Worm (Caenorhabditis elegans): ENCODE data around the gene sir-2.3.

The sir-2.3 gene

ce11 chrX:13358573-13358972 is 27.1 kb downstream of the sir-2.3 start (continued):
- peak; percentile 98 for TF ChIP-seq nhr-48 (tag; optimal IDR thresholded peaks at IDR 0.05)
- no peak for TF ChIP-seq F10B5.3 (tag; optimal IDR thresholded peaks at IDR 0.05)
- TF ChIP-seq mxl-2 (GFP tag; conservative IDR thresholded peaks at IDR 0.05): peak; percentile 99
- TF ChIP-seq zip-11 (GFP tag; IDR thresholded peaks at IDR 0.05): no peak
- TF ChIP-seq nhr-102 (tag; optimal IDR thresholded peaks at IDR 0.05): peak; percentile 83
- peak; percentile 78 for TF ChIP-seq duxl-1 (tag; optimal IDR thresholded peaks at IDR 0.05; ENCODE audit: poor library complexity)
- no peak for TF ChIP-seq zag-1 (tag; optimal IDR thresholded peaks at IDR 0.05)
- TF ChIP-seq sdz-12 (GFP tag; optimal IDR thresholded peaks at IDR 0.05): no peak
- no peak for TF ChIP-seq dmd-8 (GFP tag; IDR thresholded peaks at IDR 0.05)
- TF ChIP-seq ceh-44 (GFP tag; IDR thresholded peaks at IDR 0.05): no peak
- TF ChIP-seq unc-62 (GFP tag; optimal IDR thresholded peaks at IDR 0.05 in 1 of 2): peak in 1 of 2 experiments; percentile 98
- no peak for TF ChIP-seq unc-62 (tag; optimal IDR thresholded peaks at IDR 0.05)
- no peak for TF ChIP-seq ceh-28 (tag; optimal IDR thresholded peaks at IDR 0.05)
- TF ChIP-seq nhr-10 (tag; optimal IDR thresholded peaks at IDR 0.05): peak; percentile 94
- no peak for TF ChIP-seq nhr-76 (tag; optimal IDR thresholded peaks at IDR 0.05)
- TF ChIP-seq lin-39 (tag; optimal IDR thresholded peaks at IDR 0.05): no peak
- TF ChIP-seq Y48G9A.11 (GFP tag; IDR thresholded peaks at IDR 0.05): no peak
- 0 out of 2 replicates have a peak, but pooled peaks have one; percentile 34 for TF ChIP-seq madf-9 (GFP tag; conservative IDR thresholded peaks at IDR 0.05)
- TF ChIP-seq tra-1 (GFP tag; IDR thresholded peaks at IDR 0.05): peak; percentile 94
- no peak for TF ChIP-seq D1046.2 (GFP tag; IDR thresholded peaks at IDR 0.05)
- TF ChIP-seq fkh-10 (GFP tag; optimal IDR thresholded peaks at IDR 0.05): peak; percentile 65
- TF ChIP-seq dmd-6 (GFP tag; IDR thresholded peaks at IDR 0.05): peak; percentile 99
- TF ChIP-seq pha-4 (GFP tag; IDR thresholded peaks at IDR 0.05): no peak
- no peak for TF ChIP-seq pha-4 (tag; optimal IDR thresholded peaks at IDR 0.05)
- TF ChIP-seq lsy-2 (tag; optimal IDR thresholded peaks at IDR 0.05): peak; percentile 12 to 73
- peak; percentile 99 for TF ChIP-seq aha-1 (tag)
- TF ChIP-seq php-3 (GFP tag; IDR thresholded peaks at IDR 0.05): peak; percentile 45; the same call in 1 of the 2 replicates
- TF ChIP-seq zip-2 (tag; optimal IDR thresholded peaks at IDR 0.05): peak; percentile 19
- no peak for TF ChIP-seq F49E8.2 (tag; optimal IDR thresholded peaks at IDR 0.05; ENCODE audit: borderline replicate concordance)
- TF ChIP-seq nhr-42 (GFP tag; IDR thresholded peaks at IDR 0.05): peak; percentile 68; the same call in 1 of the 2 replicates
- no peak for TF ChIP-seq lin-38 (GFP tag; IDR thresholded peaks at IDR 0.05)
- TF ChIP-seq mep-1 (tag; optimal IDR thresholded peaks at IDR 0.05): peak; percentile 75

- peak; percentile 67 for TF ChIP-seq dve-1 (tag; optimal IDR thresholded peaks at IDR 0.05; ENCODE audit: insufficient read depth)
- TF ChIP-seq fos-1 (tag; optimal IDR thresholded peaks at IDR 0.05): no peak
- peak; percentile 50; the same call in 1 of the 2 replicates for TF ChIP-seq mdt-29 (GFP tag; IDR thresholded peaks at IDR 0.05)
- TF ChIP-seq nhr-28 (tag; optimal IDR thresholded peaks at IDR 0.05): peak; percentile 18
- TF ChIP-seq egl-43 (GFP tag; IDR thresholded peaks at IDR 0.05): no peak
- peak; percentile 79 for TF ChIP-seq mxl-3 (GFP tag; optimal IDR thresholded peaks at IDR 0.05)
- TF ChIP-seq mxl-2 (GFP tag; conservative IDR thresholded peaks at IDR 0.05): peak; percentile 93
- TF ChIP-seq snpc-4 (tag; optimal IDR thresholded peaks at IDR 0.05): no peak
- no peak for TF ChIP-seq ama-1 (optimal IDR thresholded peaks at IDR 0.05)
- no peak for TF ChIP-seq Y75B8A.6 (GFP tag; IDR thresholded peaks at IDR 0.05)
- TF ChIP-seq arid-1 (GFP tag; conservative IDR thresholded peaks at IDR 0.05): no peak
- peak in 1 of 2 experiments; percentile 23 for TF ChIP-seq mdl-1 (tag; optimal IDR thresholded peaks at IDR 0.05)
- peak in 1 of 2 experiments; percentile 27 for TF ChIP-seq lsy-2 (tag; optimal IDR thresholded peaks at IDR 0.05)
- peak; percentile 84 for TF ChIP-seq dmd-6 (GFP tag; IDR thresholded peaks at IDR 0.05)
- no peak for TF ChIP-seq gei-8 (GFP tag; optimal IDR thresholded peaks at IDR 0.05)
- no peak for TF ChIP-seq madf-5 (GFP tag; IDR thresholded peaks at IDR 0.05)
- peak in 1 of 2 experiments; percentile 91 for TF ChIP-seq hif-1 (tag; optimal IDR thresholded peaks at IDR 0.05)
- 0 out of 2 replicates have a peak, but pooled peaks have one; percentile 23 for TF ChIP-seq tra-1 (GFP tag; IDR thresholded peaks at IDR 0.05)
- TF ChIP-seq hlh-30 (tag; optimal IDR thresholded peaks at IDR 0.05; ENCODE audit: insufficient read depth): peak; percentile 67
- no peak for TF ChIP-seq daf-16 (GFP tag; optimal IDR thresholded peaks at IDR 0.05)
- peak; percentile 72 for TF ChIP-seq daf-16 (tag; optimal IDR thresholded peaks at IDR 0.05)
- TF ChIP-seq nhr-48 (tag; optimal IDR thresholded peaks at IDR 0.05): peak; percentile 68
- TF ChIP-seq F10B5.3 (tag; optimal IDR thresholded peaks at IDR 0.05): no peak
- TF ChIP-seq Y105C5A.15 (GFP tag; IDR thresholded peaks at IDR 0.05): no peak
- peak; percentile 62 for TF ChIP-seq hlh-11 (tag; optimal IDR thresholded peaks at IDR 0.05)
- peak; percentile 99 for TF ChIP-seq aha-1 (tag)
These were observed 28.3 kb downstream of the sir-2.3 start for ce11 chrX:13359800-13360199.

All from whole organism, L4 larva.